Worm (Caenorhabditis elegans): ENCODE measurements around the gene F14F9.3.

F14F9.3 gene

ce11 chrV:5130018-5130417, 8.0 kb upstream of the F14F9.3 start, which contains the start of gene F14F9.8 (continued):
- TF ChIP-seq ccch-3 (GFP tag; optimal IDR thresholded peaks at IDR 0.05) = no peak
- no peak for TF ChIP-seq Y56A3A.18 (GFP tag; IDR thresholded peaks at IDR 0.05)

- no peak for TF ChIP-seq ztf-3 (GFP tag; optimal IDR thresholded peaks at IDR 0.05)
- no peak for TF ChIP-seq nhr-179 (tag; optimal IDR thresholded peaks at IDR 0.05)
- TF ChIP-seq unc-62 (GFP tag; optimal IDR thresholded peaks at IDR 0.05) = no peak
- TF ChIP-seq cebp-1 (GFP tag; IDR thresholded peaks at IDR 0.05) = peak; percentile 97
- peak; percentile 99 for TF ChIP-seq cebp-1 (tag; optimal IDR thresholded peaks at IDR 0.05)
- TF ChIP-seq B0035.1 (tag; optimal IDR thresholded peaks at IDR 0.05) = no peak
- TF ChIP-seq attf-5 (GFP tag; optimal IDR thresholded peaks at IDR 0.05) = peak; percentile 44
- TF ChIP-seq aptf-3 (GFP tag; IDR thresholded peaks at IDR 0.05) = no peak
- no peak for TF ChIP-seq ztf-6 (GFP tag; IDR thresholded peaks at IDR 0.05)
- no peak for TF ChIP-seq Y53G8AR.9 (GFP tag; conservative IDR thresholded peaks at IDR 0.05)
Measured at ce11 chrV:5131380-5131779, 6.6 kb upstream of the F14F9.3 start.

- TF ChIP-seq pha-4 (tag; optimal IDR thresholded peaks at IDR 0.05) (no peak), attf-6 (GFP tag; IDR thresholded peaks at IDR 0.05) (no peak), bed-2 (GFP tag; IDR thresholded peaks at IDR 0.05) (no peak), F49E8.2 (tag; optimal IDR thresholded peaks at IDR 0.05; ENCODE audit: insufficient read depth) (no peak), Y79H2A.3 (GFP tag; conservative IDR thresholded peaks at IDR 0.05) (no peak), mes-4 (tag; optimal IDR thresholded peaks at IDR 0.05) (no peak), hlh-26 (GFP tag; conservative IDR thresholded peaks at IDR 0.05) (no peak), Y95B8A.8 (GFP tag; IDR thresholded peaks at IDR 0.05) (no peak), egl-44 (GFP tag; IDR thresholded peaks at IDR 0.05) (no peak), ceh-27 (GFP tag; optimal IDR thresholded peaks at IDR 0.05) (no peak), T26A5.8 (tag; optimal IDR thresholded peaks at IDR 0.05) (no peak), lin-35 (GFP tag; optimal IDR thresholded peaks at IDR 0.05) (no peak), Y56A3A.18 (GFP tag; IDR thresholded peaks at IDR 0.05) (no peak), ztf-25 (GFP tag; IDR thresholded peaks at IDR 0.05) (no peak), attf-5 (GFP tag; optimal IDR thresholded peaks at IDR 0.05) (no peak), die-1 (tag; optimal IDR thresholded peaks at IDR 0.05) (no peak), let-607 (tag; optimal IDR thresholded peaks at IDR 0.05) (no peak), sptf-2 (GFP tag; optimal IDR thresholded peaks at IDR 0.05) (no peak)
Measured at ce11 chrV:5132441-5132840, 5.6 kb upstream of the F14F9.3 start, which contains the start of gene F14F9.4. F14F9.4 (plus strand) TSS chrV:5132741.

- no peak for TF ChIP-seq madf-8 (GFP tag; conservative IDR thresholded peaks at IDR 0.05)
- no peak for TF ChIP-seq egl-18 (GFP tag; IDR thresholded peaks at IDR 0.05)
- TF ChIP-seq ZK185.1 (tag; optimal IDR thresholded peaks at IDR 0.05; ENCODE audit: poor library complexity, severe bottlenecking) = no peak
- TF ChIP-seq tbp1 (GFP tag; optimal IDR thresholded peaks at IDR 0.05) = no peak
- no peak for TF ChIP-seq repo-1 (tag; optimal IDR thresholded peaks at IDR 0.05)
- TF ChIP-seq lag-1 (GFP tag; IDR thresholded peaks at IDR 0.05) = no peak
- no peak for TF ChIP-seq rpc-1 (optimal IDR thresholded peaks at IDR 0.05)
- no peak for TF ChIP-seq rpc-1 (tag; optimal IDR thresholded peaks at IDR 0.05)
- no peak for TF ChIP-seq F22D6.2 (tag; optimal IDR thresholded peaks at IDR 0.05)
Measured at ce11 chrV:5143785-5144184, 5.8 kb downstream of the F14F9.3 start, which contains the start of gene srh-129. srh-129 (minus strand) TSS chrV:5143885.

All from whole organism, young adult.